Fruit fly (Drosophila melanogaster) whole organism, embryonic: ENCODE results near the gene CycA.
A peak's percentile ranks its signal among the peaks of the same experiment; 100 is the strongest.

ENCODE experiments used
- Aef1 ChIP-seq: fragments of 200-800 bp; sonication (Bioruptor generic); IDR thresholded peaks from 3 replicates; pipeline ENCODE4 v1.3.6; 2022; ENCODE audit warnings: missing biosample characterization, missing genetic modification characterization
- Asciz ChIP-seq: fragments of 200-800 bp; sonication (Bioruptor generic); optimal IDR thresholded peaks from 2 replicates; lab custom pipeline; 2017; ENCODE audit warnings: missing biosample characterization, mild to moderate bottlenecking, missing genetic modification characterization, missing genetic modification reagents
- Awh ChIP-seq: fragments of 200-800 bp; sonication (Bioruptor generic); IDR thresholded peaks from 2 replicates; pipeline ENCODE4, ENCODE4 v1.3.6; 2022; ENCODE audit warnings: missing biosample characterization, missing genetic modification characterization
- CG10979 ChIP-seq: fragments of 200-800 bp; sonication (Bioruptor generic); optimal IDR thresholded peaks from 2 replicates; lab custom pipeline; 2018; ENCODE audit warnings: missing biosample characterization, mild to moderate bottlenecking, missing genetic modification characterization, moderate library complexity
- CG12236 ChIP-seq: fragments of 200-800 bp; sonication (Bioruptor generic); optimal IDR thresholded peaks from 2 replicates; lab custom pipeline; 2016; ENCODE audit warnings: missing biosample characterization, missing genetic modification characterization
- CG14860 ChIP-seq: fragments of 200-800 bp; sonication (Bioruptor generic); IDR thresholded peaks from 3 replicates; pipeline ENCODE4 v1.3.6; 2022; ENCODE audit warnings: missing biosample characterization, missing genetic modification characterization; ENCODE audit not compliant: partially characterized antibody
- CG1603 ChIP-seq: fragments of 200-800 bp; sonication (Bioruptor generic); optimal IDR thresholded peaks from 2 replicates; lab custom pipeline; 2019; ENCODE audit warnings: missing biosample characterization, mild to moderate bottlenecking, missing genetic modification characterization, moderate library complexity
- CG1832 ChIP-seq: fragments of 200-800 bp; sonication (Bioruptor generic); optimal IDR thresholded peaks from 2 replicates; lab custom pipeline; 2017; ENCODE audit warnings: missing biosample characterization, mild to moderate bottlenecking, missing genetic modification characterization, inconsistent platforms
- CG2678 ChIP-seq: fragments of 200-800 bp; sonication (Bioruptor generic); optimal IDR thresholded peaks from 3 replicates; lab custom pipeline; 2019; ENCODE audit warnings: missing biosample characterization, mild to moderate bottlenecking, missing genetic modification characterization, moderate library complexity
- CG3281 ChIP-seq: fragments of 200-800 bp; sonication (Bioruptor generic); optimal IDR thresholded peaks from 3 replicates; lab custom pipeline; 2017; ENCODE audit warnings: missing biosample characterization, mild to moderate bottlenecking, missing genetic modification characterization
- CG4617 ChIP-seq: fragments of 200-800 bp; sonication (Bioruptor generic); optimal IDR thresholded peaks from 3 replicates; lab custom pipeline; 2016; ENCODE audit warnings: missing biosample characterization, missing genetic modification characterization, borderline replicate concordance
- CG4707 ChIP-seq: fragments of 200-800 bp; sonication (Bioruptor generic); optimal IDR thresholded peaks from 2 replicates; lab custom pipeline; 2018; ENCODE audit warnings: missing biosample characterization, mild to moderate bottlenecking, missing genetic modification characterization, moderate library complexity
- CG6791 ChIP-seq: fragments of 200-800 bp; sonication (Bioruptor generic); IDR thresholded peaks from 3 replicates; pipeline ENCODE4 v1.3.6; 2022; ENCODE audit warnings: missing biosample characterization, missing genetic modification characterization; ENCODE audit not compliant: partially characterized antibody
- CG7987 ChIP-seq: fragments of 200-800 bp; sonication (Bioruptor generic); optimal IDR thresholded peaks from 2 replicates; lab custom pipeline; 2018; ENCODE audit warnings: missing biosample characterization, mild to moderate bottlenecking, missing genetic modification characterization, moderate library complexity
- Camta ChIP-seq: fragments of 200-800 bp; sonication (Bioruptor generic); optimal IDR thresholded peaks from 2 replicates; lab custom pipeline; 2016; ENCODE audit warnings: missing biosample characterization, missing genetic modification characterization
- Dad ChIP-seq: fragments of 200-800 bp; sonication (Bioruptor generic); optimal IDR thresholded peaks from 3 replicates; lab custom pipeline; 2016; ENCODE audit warnings: missing biosample characterization, missing genetic modification characterization
- Doc3 ChIP-seq: fragments of 200-800 bp; sonication (Bioruptor generic); IDR thresholded peaks from 3 replicates; pipeline ENCODE4 v1.3.6; 2022; ENCODE audit warnings: missing biosample characterization, missing genetic modification characterization; ENCODE audit not compliant: partially characterized antibody
- Dref ChIP-seq: fragments of 200-800 bp; sonication (Bioruptor generic); IDR thresholded peaks from 2 replicates; pipeline ENCODE4 v1.3.6; 2022; ENCODE audit warnings: missing biosample characterization, missing genetic modification characterization
- Drgx ChIP-seq: fragments of 200-800 bp; sonication (Bioruptor generic); IDR thresholded peaks from 2 replicates; pipeline ENCODE4 v1.3.6; 2022; ENCODE audit warnings: missing biosample characterization, missing genetic modification characterization
- Fer1 ChIP-seq: fragments of 200-800 bp; sonication (Bioruptor generic); optimal IDR thresholded peaks from 2 replicates; lab custom pipeline; 2017; ENCODE audit warnings: missing biosample characterization, mild to moderate bottlenecking, missing genetic modification characterization
- Gug ChIP-seq: fragments of 200-800 bp; sonication (Bioruptor generic); IDR thresholded peaks from 4 replicates; pipeline ENCODE4 v1.3.6; 2022; ENCODE audit warnings: missing biosample characterization, missing genetic modification characterization
- Hr51 ChIP-seq, 2 experiments: fragments of 200-800 bp; sonication (Bioruptor generic); optimal IDR thresholded peaks; 2 replicates in 1 of 2; 3 replicates in 1 of 2; lab custom pipeline; 2016 to 2018; ENCODE audit warnings: missing biosample characterization in 2 of 2, missing genetic modification characterization in 2 of 2, mild to moderate bottlenecking in 1 of 2, moderate library complexity in 1 of 2
- Jarid2 ChIP-seq: fragments of 200-800 bp; sonication (Bioruptor generic); optimal IDR thresholded peaks from 3 replicates; lab custom pipeline; 2017; ENCODE audit warnings: mild to moderate bottlenecking, missing biosample characterization, missing genetic modification reagents, missing genetic modification characterization
- Lhr ChIP-seq: fragments of 200-800 bp; sonication (Bioruptor generic); optimal IDR thresholded peaks from 3 replicates; lab custom pipeline; 2017; ENCODE audit warnings: mild to moderate bottlenecking, missing biosample characterization, missing genetic modification reagents, missing genetic modification characterization
- Nf-YC ChIP-seq: fragments of 200-800 bp; optimal IDR thresholded peaks from 3 replicates; lab custom pipeline; 2019; ENCODE audit warnings: missing biosample characterization, mild to moderate bottlenecking, missing genetic modification characterization, moderate library complexity
- Pdp1 ChIP-seq, 2 experiments: fragments of 200-800 bp; sonication (Bioruptor generic); optimal IDR thresholded peaks; 3 replicates each; lab custom pipeline; 2016; ENCODE audit warnings: missing biosample characterization in 2 of 2, missing genetic modification characterization in 2 of 2, mild to moderate bottlenecking in 1 of 2, moderate library complexity in 1 of 2
- Ptx1 ChIP-seq: fragments of 200-800 bp; sonication (Bioruptor generic); IDR thresholded peaks from 2 replicates; pipeline ENCODE4 v1.3.6; 2022; ENCODE audit warnings: missing biosample characterization, missing genetic modification characterization
- Sox100B ChIP-seq: fragments of 200-800 bp; sonication (Bioruptor generic); optimal IDR thresholded peaks from 3 replicates; lab custom pipeline; 2018; ENCODE audit warnings: missing biosample characterization, mild to moderate bottlenecking, missing genetic modification characterization
- Sry-β ChIP-seq: fragments of 200-800 bp; sonication (Bioruptor generic); optimal IDR thresholded peaks from 2 replicates; lab custom pipeline; 2018; ENCODE audit warnings: missing biosample characterization, mild to moderate bottlenecking, missing genetic modification characterization, moderate library complexity
- abd-A ChIP-seq: fragments of 200-800 bp; sonication (Bioruptor generic); optimal IDR thresholded peaks from 3 replicates; lab custom pipeline; 2019; ENCODE audit warnings: missing biosample characterization, mild to moderate bottlenecking, missing genetic modification characterization, moderate library complexity
- aop ChIP-seq: fragments of 200-800 bp; sonication (Bioruptor generic); IDR thresholded peaks from 2 replicates; pipeline ENCODE4 v1.3.6; 2022; ENCODE audit warnings: missing biosample characterization, missing genetic modification characterization
- az2 ChIP-seq: fragments of 200-800 bp; sonication (Bioruptor generic); optimal IDR thresholded peaks from 3 replicates; lab custom pipeline; 2016; ENCODE audit warnings: missing biosample characterization, missing genetic modification characterization
- bab2 ChIP-seq: fragments of 200-800 bp; sonication (Bioruptor generic); optimal IDR thresholded peaks from 2 replicates; lab custom pipeline; 2016; ENCODE audit warnings: missing biosample characterization, missing genetic modification characterization
- chif ChIP-seq, 2 experiments: fragments of 200-800 bp; sonication (Bioruptor generic); optimal IDR thresholded peaks; 3 replicates each; lab custom pipeline; 2016; ENCODE audit warnings: missing biosample characterization in 2 of 2, missing genetic modification characterization in 2 of 2
- fd64A ChIP-seq: fragments of 200-800 bp; sonication (Bioruptor generic); optimal IDR thresholded peaks from 3 replicates; lab custom pipeline; 2018; ENCODE audit warnings: missing biosample characterization, mild to moderate bottlenecking, missing genetic modification characterization
- gem ChIP-seq: fragments of 200-800 bp; sonication (Bioruptor generic); optimal IDR thresholded peaks from 2 replicates; lab custom pipeline; 2019; ENCODE audit warnings: missing biosample characterization, mild to moderate bottlenecking, missing genetic modification characterization, moderate library complexity
- grau ChIP-seq: fragments of 200-800 bp; optimal IDR thresholded peaks from 3 replicates; lab custom pipeline; 2019; ENCODE audit warnings: missing biosample characterization, mild to moderate bottlenecking, missing genetic modification characterization, moderate library complexity
- hth ChIP-seq: fragments of >200 bp; optimal IDR thresholded peaks from 2 replicates; lab custom pipeline; 2017; ENCODE audit warnings: inconsistent platforms
- kah ChIP-seq: fragments of 200-800 bp; sonication (Bioruptor generic); optimal IDR thresholded peaks from 2 replicates; lab custom pipeline; 2018; ENCODE audit warnings: missing biosample characterization, mild to moderate bottlenecking, missing genetic modification characterization
- lab ChIP-seq: fragments of 200-800 bp; sonication (Bioruptor generic); optimal IDR thresholded peaks from 3 replicates; lab custom pipeline; 2017; ENCODE audit warnings: missing biosample characterization, missing genetic modification characterization, mild to moderate bottlenecking, moderate library complexity, missing genetic modification reagents
- mirr ChIP-seq: fragments of 200-800 bp; sonication (Bioruptor generic); optimal IDR thresholded peaks from 3 replicates; lab custom pipeline; 2018; ENCODE audit warnings: missing biosample characterization, mild to moderate bottlenecking, missing genetic modification characterization
- odd ChIP-seq: fragments of 200-800 bp; sonication (Bioruptor generic); optimal IDR thresholded peaks from 2 replicates; lab custom pipeline; 2017; ENCODE audit warnings: missing biosample characterization, mild to moderate bottlenecking, missing genetic modification characterization
- repo ChIP-seq: fragments of 200-800 bp; sonication (Bioruptor generic); optimal IDR thresholded peaks from 2 replicates; lab custom pipeline; 2016; ENCODE audit warnings: missing biosample characterization, missing genetic modification characterization
- scrt ChIP-seq: fragments of 200-800 bp; sonication (Bioruptor generic); optimal IDR thresholded peaks from 2 replicates; lab custom pipeline; 2018; ENCODE audit warnings: missing biosample characterization, mild to moderate bottlenecking, missing genetic modification characterization, moderate library complexity
- sim ChIP-seq: fragments of 200-800 bp; sonication (Bioruptor generic); IDR thresholded peaks from 2 replicates; pipeline ENCODE4 v1.3.6; 2022; ENCODE audit warnings: missing biosample characterization, missing genetic modification characterization
- sqz ChIP-seq: fragments of 200-800 bp; sonication (Bioruptor generic); optimal IDR thresholded peaks from 3 replicates; lab custom pipeline; 2018; ENCODE audit warnings: missing biosample characterization, mild to moderate bottlenecking, missing genetic modification characterization
- stwl ChIP-seq: fragments of 200-800 bp; sonication (Bioruptor generic); optimal IDR thresholded peaks from 3 replicates; lab custom pipeline; 2018; ENCODE audit warnings: missing biosample characterization, mild to moderate bottlenecking, missing genetic modification characterization, moderate library complexity
- zfh1 ChIP-seq: fragments of 200-800 bp; sonication (Bioruptor generic); IDR thresholded peaks from 3 replicates; pipeline ENCODE4 v1.3.6; 2022; ENCODE audit warnings: missing biosample characterization, missing genetic modification characterization

Gene CycA

dm6 chr3L:11821723-11822445, 11.5 kb downstream of the CycA start, which contains the start of the genes CG11597 and CG5946 (continued):
- peak; percentile 50; the same call in 1 of the 3 replicates for TF ChIP-seq CG6791 (GFP tag; lab: Robert Waterston, UW)
- TF ChIP-seq grau (tag; lab: Kevin White, UChicago) = no peak
- no peak for TF ChIP-seq Drgx
- TF ChIP-seq mirr (GFP tag; lab: Kevin White, UChicago) = no peak
- no peak for TF ChIP-seq aop (GFP tag; lab: Robert Waterston, UW)
- TF ChIP-seq Camta = no peak
- no peak for TF ChIP-seq gem
- TF ChIP-seq stwl (tag; lab: Kevin White, UChicago) = no peak
- TF ChIP-seq abd-A (tag; lab: Kevin White, UChicago) = no peak
- peak; percentile 35 for TF ChIP-seq Jarid2 (GFP tag; lab: Kevin White, UChicago)
- no peak for TF ChIP-seq bab2
- TF ChIP-seq CG1832 = no peak
- TF ChIP-seq Pdp1 (GFP tag; optimal IDR thresholded peaks at IDR 0.05; lab: Kevin White, UChicago) = peak in 1 of 2 experiments; percentile 97
- TF ChIP-seq Fer1 = no peak
- no peak for TF ChIP-seq Sox100B (GFP tag; lab: Kevin White, UChicago)
- no peak for TF ChIP-seq sim
- peak; percentile 11 for TF ChIP-seq CG4617 (GFP tag; lab: Kevin White, UChicago)
- 0 out of 2 replicates have a peak, but pooled peaks have one; percentile 6 for TF ChIP-seq Awh (GFP tag; lab: Robert Waterston, UW)
- TF ChIP-seq fd64A (GFP tag; lab: Kevin White, UChicago) = no peak
- no peak for TF ChIP-seq CG12236 (GFP tag; lab: Kevin White, UChicago)
- TF ChIP-seq Dad (GFP tag; lab: Kevin White, UChicago) = no peak
- TF ChIP-seq Nf-YC = no peak
- peak; percentile 22; the same call in 1 of the 4 replicates for TF ChIP-seq Gug
- peak; percentile 10 for TF ChIP-seq CG1603 (tag; lab: Kevin White, UChicago)
- TF ChIP-seq repo (GFP tag; lab: Kevin White, UChicago) = no peak
- TF ChIP-seq lab = no peak
- TF ChIP-seq zfh1 (GFP tag; lab: Robert Waterston, UW) = 0 out of 3 replicates have a peak, but pooled peaks have one; percentile 49
- TF ChIP-seq CG4707 (GFP tag; lab: Kevin White, UChicago) = no peak
- TF ChIP-seq kah = no peak
- no peak for TF ChIP-seq sqz (GFP tag; lab: Kevin White, UChicago)
- TF ChIP-seq CG7987 (GFP tag; lab: Kevin White, UChicago) = no peak
- no peak for TF ChIP-seq Sry-β (GFP tag; lab: Kevin White, UChicago)
- TF ChIP-seq CG10979 (tag; lab: Kevin White, UChicago) = no peak
- TF ChIP-seq CG2678 (tag; lab: Kevin White, UChicago) = no peak
- TF ChIP-seq Doc3 (GFP tag; lab: Robert Waterston, UW) = peak; percentile 30; the same call in 1 of the 3 replicates
- no peak for TF ChIP-seq az2
- no peak for TF ChIP-seq Ptx1 (GFP tag; lab: Robert Waterston, UW)
- TF ChIP-seq chif (GFP tag; optimal IDR thresholded peaks at IDR 0.05; lab: Kevin White, UChicago) = no peak
- TF ChIP-seq Aef1 (GFP tag; lab: Robert Waterston, UW) = peak; percentile 24; the same call in 1 of the 3 replicates
- no peak for TF ChIP-seq Lhr (GFP tag; lab: Kevin White, UChicago)
- TF ChIP-seq odd (GFP tag; lab: Kevin White, UChicago) = no peak
- no peak for TF ChIP-seq Hr51 (GFP tag; optimal IDR thresholded peaks at IDR 0.05; lab: Kevin White, UChicago)
- peak; percentile 51 for TF ChIP-seq Dref
- no peak for TF ChIP-seq CG14860 (GFP tag; lab: Robert Waterston, UW)
- no peak for TF ChIP-seq hth
- TF ChIP-seq CG3281 (GFP tag; lab: Kevin White, UChicago) = no peak
- TF ChIP-seq Asciz (GFP tag; lab: Kevin White, UChicago) = no peak
- TF ChIP-seq scrt = no peak
